Fruit fly (Drosophila melanogaster): ENCODE data around the gene Eig71Eb.

The Eig71Eb gene

dm6 chr3L:15625676-15626414 is 23.9 kb upstream of the Eig71Eb start (continued):
- no peak for TF ChIP-seq sc (optimal IDR thresholded peaks at IDR 0.05)
- TF ChIP-seq sc (GFP tag; optimal IDR thresholded peaks at IDR 0.05): peak; percentile 90
- TF ChIP-seq sisA (GFP tag; IDR thresholded peaks at IDR 0.05): peak; percentile 85
- peak; percentile 70 for TF ChIP-seq CG8290 (GFP tag; optimal IDR thresholded peaks at IDR 0.05)
- TF ChIP-seq CG8290 (tag; optimal IDR thresholded peaks at IDR 0.05): peak in 1 of 2 experiments; percentile 28
- TF ChIP-seq disco-r (GFP tag; optimal IDR thresholded peaks at IDR 0.05): no peak
- peak; percentile 57 for TF ChIP-seq CG4617 (GFP tag; optimal IDR thresholded peaks at IDR 0.05; ENCODE audit: borderline replicate concordance)
- peak; percentile 98 for TF ChIP-seq nmo (GFP tag; optimal IDR thresholded peaks at IDR 0.05)
- TF ChIP-seq Blimp-1 (GFP tag; optimal IDR thresholded peaks at IDR 0.05): peak; percentile 95
- no peak for TF ChIP-seq CG1792 (GFP tag; optimal IDR thresholded peaks at IDR 0.05)
- TF ChIP-seq CG13123 (GFP tag; optimal IDR thresholded peaks at IDR 0.05): no peak
- TF ChIP-seq CoRest (tag; optimal IDR thresholded peaks at IDR 0.05): peak; percentile 97
- TF ChIP-seq crol (GFP tag; IDR thresholded peaks at IDR 0.05): no peak; the same call in 1 of the 2 replicates
- peak; percentile 44 for TF ChIP-seq Hmx (GFP tag; optimal IDR thresholded peaks at IDR 0.05)
- peak; percentile 97 for TF ChIP-seq CG2678 (tag; optimal IDR thresholded peaks at IDR 0.05)
- TF ChIP-seq CG10366 (GFP tag; IDR thresholded peaks at IDR 0.05): peak; percentile 72
- TF ChIP-seq Neu2 (GFP tag; optimal IDR thresholded peaks at IDR 0.05; ENCODE audit: borderline replicate concordance): no peak
- TF ChIP-seq oc (tag; optimal IDR thresholded peaks at IDR 0.05): peak; percentile 88
- TF ChIP-seq GATAe (GFP tag; conservative IDR thresholded peaks at IDR 0.05): peak; percentile 41; the same call in 1 of the 2 replicates
- peak; percentile 74 for TF ChIP-seq jing (GFP tag; optimal IDR thresholded peaks at IDR 0.05)
- peak; percentile 46; the same call in 1 of the 2 replicates for TF ChIP-seq peb (GFP tag; IDR thresholded peaks at IDR 0.05)
- TF ChIP-seq gcm (GFP tag; optimal IDR thresholded peaks at IDR 0.05): peak; percentile 91
- no peak for TF ChIP-seq CG14965 (GFP tag; optimal IDR thresholded peaks at IDR 0.05; ENCODE audit: borderline replicate concordance)
- peak; percentile 42 for TF ChIP-seq CTCF (GFP tag; optimal IDR thresholded peaks at IDR 0.05)
- peak; percentile 67 for TF ChIP-seq ara (GFP tag; IDR thresholded peaks at IDR 0.05)
- peak; percentile 89 for TF ChIP-seq run (tag; optimal IDR thresholded peaks at IDR 0.05)
- TF ChIP-seq ken (GFP tag; IDR thresholded peaks at IDR 0.05): peak; percentile 63; the same call in 2 of the 3 replicates
- peak; percentile 89 for TF ChIP-seq CG10147 (GFP tag; optimal IDR thresholded peaks at IDR 0.05)
- peak; percentile 55 for TF ChIP-seq CG31388 (GFP tag; optimal IDR thresholded peaks at IDR 0.05)
- TF ChIP-seq ab (GFP tag; optimal IDR thresholded peaks at IDR 0.05): no peak
- no peak for TF ChIP-seq Hey (tag; optimal IDR thresholded peaks at IDR 0.05)
- TF ChIP-seq hth (optimal IDR thresholded peaks at IDR 0.05): no peak
- no peak for TF ChIP-seq lbe (GFP tag; optimal IDR thresholded peaks at IDR 0.05)
- no peak for TF ChIP-seq NC2α (GFP tag; optimal IDR thresholded peaks at IDR 0.05)
- TF ChIP-seq CG4424 (GFP tag; optimal IDR thresholded peaks at IDR 0.05): peak; percentile 93
- TF ChIP-seq lola (GFP tag; optimal IDR thresholded peaks at IDR 0.05): peak in 1 of 3 experiments; percentile 90
- TF ChIP-seq CG18262 (tag; optimal IDR thresholded peaks at IDR 0.05): peak; percentile 96
- TF ChIP-seq CG32772 (GFP tag; IDR thresholded peaks at IDR 0.05): peak; percentile 81
- TF ChIP-seq Drgx (GFP tag; IDR thresholded peaks at IDR 0.05): peak; percentile 90
- TF ChIP-seq CG14667 (GFP tag; IDR thresholded peaks at IDR 0.05): peak; percentile 74; the same call in 1 of the 2 replicates
- TF ChIP-seq CG18764 (GFP tag; optimal IDR thresholded peaks at IDR 0.05): peak; percentile 68
- no peak for TF ChIP-seq CG16779 (GFP tag; IDR thresholded peaks at IDR 0.05)
- no peak for TF ChIP-seq dati (GFP tag; IDR thresholded peaks at IDR 0.05)
- peak; percentile 94 for TF ChIP-seq unpg (GFP tag; optimal IDR thresholded peaks at IDR 0.05)
- TF ChIP-seq Antp (GFP tag; optimal IDR thresholded peaks at IDR 0.05): no peak
- peak; percentile 88 for TF ChIP-seq Hmr (GFP tag; optimal IDR thresholded peaks at IDR 0.05)
- TF ChIP-seq CG10959 (GFP tag; IDR thresholded peaks at IDR 0.05): peak; percentile 7; the same call in 1 of the 2 replicates
- peak; percentile 85 for TF ChIP-seq CG10267 (tag; optimal IDR thresholded peaks at IDR 0.05)
- TF ChIP-seq CG8281 (tag; optimal IDR thresholded peaks at IDR 0.05): peak; percentile 79
- TF ChIP-seq CG4360 (GFP tag; IDR thresholded peaks at IDR 0.05): peak; percentile 45; the same call in 1 of the 2 replicates

Data from whole organism, embryonic.